Worm (Caenorhabditis elegans): ENCODE measurements around the gene clc-18.

DNA sequence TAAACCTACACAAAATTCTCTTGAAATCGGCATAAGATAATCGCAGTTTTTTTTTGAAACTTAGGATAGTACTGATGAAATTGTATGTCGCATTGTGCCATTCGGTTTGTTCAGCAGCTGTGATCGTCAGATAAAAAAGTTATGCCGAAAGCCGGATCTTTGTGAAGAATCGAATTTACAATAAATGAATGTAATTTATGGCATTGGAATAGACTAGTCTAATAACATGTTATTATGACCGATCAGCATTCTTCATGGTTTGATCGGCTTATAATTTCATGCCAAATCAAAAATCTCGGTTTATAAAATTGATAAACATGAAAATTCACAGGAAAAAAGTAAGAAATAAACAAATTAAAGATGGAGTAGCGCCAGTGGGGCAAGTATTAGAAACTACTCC lies 2.7 kb upstream of the clc-18 start, which contains the start of gene srw-134:
- no peak for TF ChIP-seq lir-1 (GFP tag; conservative IDR thresholded peaks at IDR 0.05)
- TF ChIP-seq rcor-1 (GFP tag; IDR thresholded peaks at IDR 0.05): no peak
- no peak for TF ChIP-seq snpc-4 (GFP tag; optimal IDR thresholded peaks at IDR 0.05)
- no peak for TF ChIP-seq snpc-4 (tag; optimal IDR thresholded peaks at IDR 0.05)
- TF ChIP-seq unc-62 (GFP tag; optimal IDR thresholded peaks at IDR 0.05): no peak
- no peak for TF ChIP-seq fkh-3 (tag; optimal IDR thresholded peaks at IDR 0.05)
- TF ChIP-seq nhr-80 (tag; optimal IDR thresholded peaks at IDR 0.05): no peak
- no peak for TF ChIP-seq ama-1 (optimal IDR thresholded peaks at IDR 0.05)
- TF ChIP-seq ama-1 (GFP tag; optimal IDR thresholded peaks at IDR 0.05): no peak
- TF ChIP-seq ceh-91 (GFP tag; IDR thresholded peaks at IDR 0.05): no peak
- TF ChIP-seq egl-18 (GFP tag; IDR thresholded peaks at IDR 0.05): no peak
